Fruit fly (Drosophila melanogaster) whole organism, wandering third instar larva: Measurements from ENCODE around the gene 5-HT2A.

ENCODE experiments used
- Abd-B ChIP-seq: fragments of >200 bp; optimal IDR thresholded peaks from 2 replicates; lab custom pipeline; 2017; ENCODE audit warnings: missing biosample characterization, missing genetic modification characterization
- CG9705 ChIP-seq: fragments of 200-800 bp; sonication (Bioruptor generic); optimal IDR thresholded peaks from 2 replicates; lab custom pipeline; 2018; ENCODE audit warnings: missing biosample characterization, mild to moderate bottlenecking, missing genetic modification characterization
- CrebA ChIP-seq: fragments of 200-800 bp; sonication (Bioruptor generic); optimal IDR thresholded peaks from 2 replicates; lab custom pipeline; 2016; ENCODE audit warnings: missing biosample characterization, mild to moderate bottlenecking, missing genetic modification characterization, borderline replicate concordance
- Dif ChIP-seq: fragments of 200-275, 200-300 bp; sonication (Bioruptor generic); optimal IDR thresholded peaks from 2 replicates; lab custom pipeline; 2018; ENCODE audit warnings: missing biosample characterization, missing genetic modification characterization; ENCODE audit not compliant: partially characterized antibody
- GATAd ChIP-seq: sonication (Bioruptor generic); optimal IDR thresholded peaks from 2 replicates; lab custom pipeline; 2016; ENCODE audit warnings: missing biosample characterization, missing genetic modification characterization
- HLH106 ChIP-seq: fragments of 200-800 bp; optimal IDR thresholded peaks from 3 replicates; lab custom pipeline; 2019; ENCODE audit warnings: missing biosample characterization, mild to moderate bottlenecking, missing genetic modification characterization, moderate library complexity
- Hnf4 ChIP-seq: fragments of 200-800 bp; sonication (Bioruptor generic); optimal IDR thresholded peaks from 2 replicates; lab custom pipeline; 2016; ENCODE audit warnings: missing biosample characterization, mild to moderate bottlenecking, missing genetic modification characterization
- Hr78 ChIP-seq: fragments of >200 bp; optimal IDR thresholded peaks from 2 replicates; lab custom pipeline; 2017; ENCODE audit warnings: missing biosample characterization, missing genetic modification characterization
- Hr83 ChIP-seq: fragments of 200-300 bp; sonication (Bioruptor generic); optimal IDR thresholded peaks from 2 replicates; lab custom pipeline; 2016; ENCODE audit warnings: missing biosample characterization, mild to moderate bottlenecking, missing genetic modification characterization, moderate library complexity; ENCODE audit not compliant: poor library complexity, severe bottlenecking
- Jra ChIP-seq: sonication (Bioruptor generic); optimal IDR thresholded peaks from 2 replicates; lab custom pipeline; 2016; ENCODE audit warnings: missing biosample characterization, missing genetic modification characterization
- Mio ChIP-seq: sonication (Bioruptor generic); optimal IDR thresholded peaks from 2 replicates; lab custom pipeline; 2016; ENCODE audit warnings: missing biosample characterization, missing genetic modification characterization
- Myc ChIP-seq: fragments of >200 bp; optimal IDR thresholded peaks from 2 replicates; lab custom pipeline; 2017
- N ChIP-seq: fragments of >200 bp; optimal IDR thresholded peaks from 2 replicates; lab custom pipeline; 2018; ENCODE audit warnings: missing biosample characterization, missing external identifiers, missing genetic modification characterization
- OdsH ChIP-seq: fragments of 200-800 bp; sonication (Bioruptor generic); optimal IDR thresholded peaks from 2 replicates; lab custom pipeline; 2016; ENCODE audit warnings: missing biosample characterization, mild to moderate bottlenecking, missing genetic modification characterization
- Rel ChIP-seq, 2 experiments: fragments of 200-800 bp; sonication (Bioruptor generic) in 1 of 2; optimal IDR thresholded peaks; 2 replicates in 1 of 2; 3 replicates in 1 of 2; lab custom pipeline; 2016 to 2019; ENCODE audit warnings: mild to moderate bottlenecking in 2 of 2, missing biosample characterization in 2 of 2, missing genetic modification characterization in 2 of 2, moderate library complexity in 1 of 2
- Sp1 ChIP-seq: fragments of 200-800 bp; sonication (Bioruptor generic); optimal IDR thresholded peaks from 3 replicates; lab custom pipeline; 2019; ENCODE audit warnings: missing biosample characterization, mild to moderate bottlenecking, missing genetic modification characterization, moderate library complexity
- Vsx2 ChIP-seq: fragments of 200-300, 225-300 bp; sonication (Bioruptor generic); optimal IDR thresholded peaks from 2 replicates; lab custom pipeline; 2018; ENCODE audit warnings: missing biosample characterization, missing genetic modification characterization; ENCODE audit not compliant: partially characterized antibody
- br ChIP-seq: fragments of 200-800 bp; sonication (Bioruptor generic); optimal IDR thresholded peaks from 2 replicates; lab custom pipeline; 2016; ENCODE audit warnings: missing biosample characterization, missing genetic modification characterization
- brk ChIP-seq: fragments of 200-800 bp; sonication (Bioruptor generic); optimal IDR thresholded peaks from 2 replicates; lab custom pipeline; 2016; ENCODE audit warnings: missing biosample characterization, mild to moderate bottlenecking, missing genetic modification characterization
- dl ChIP-seq, 2 experiments: fragments of 175-275, 200-275 bp in 1 of 2; fragments of 200-275 bp in 1 of 2; sonication (Bioruptor generic); optimal IDR thresholded peaks; lab custom pipeline; 2018; ENCODE audit warnings: mild to moderate bottlenecking in 2 of 2, missing biosample characterization in 2 of 2, missing genetic modification characterization in 2 of 2, moderate library complexity in 2 of 2; ENCODE audit not compliant: partially characterized antibody in 2 of 2, insufficient read depth in 1 of 2
- dmrt93B ChIP-seq: fragments of 200-800 bp; sonication (Bioruptor generic); optimal IDR thresholded peaks from 2 replicates; lab custom pipeline; 2018; ENCODE audit warnings: missing biosample characterization, mild to moderate bottlenecking, missing genetic modification characterization
- dsf ChIP-seq: sonication (Bioruptor generic); optimal IDR thresholded peaks from 2 replicates; lab custom pipeline; 2016; ENCODE audit warnings: missing biosample characterization, missing genetic modification characterization, borderline replicate concordance
- ey ChIP-seq: fragments of 200-800 bp; sonication (Bioruptor generic); optimal IDR thresholded peaks from 2 replicates; lab custom pipeline; 2016; ENCODE audit warnings: missing biosample characterization, missing genetic modification characterization
- foxo ChIP-seq, 2 experiments: fragments of 200-800 bp; sonication (Bioruptor generic); optimal IDR thresholded peaks; 2 replicates in 1 of 2; 3 replicates in 1 of 2; lab custom pipeline; 2016 to 2017; ENCODE audit warnings: missing biosample characterization in 2 of 2, missing genetic modification characterization in 2 of 2
- fru ChIP-seq: fragments of 200-800 bp; sonication (Bioruptor generic); optimal IDR thresholded peaks from 3 replicates; lab custom pipeline; 2016; ENCODE audit warnings: missing biosample characterization, mild to moderate bottlenecking, missing genetic modification characterization
- h ChIP-seq: fragments of 200-800 bp; sonication (Bioruptor generic); optimal IDR thresholded peaks from 3 replicates; lab custom pipeline; 2016; ENCODE audit warnings: missing biosample characterization, mild to moderate bottlenecking, missing genetic modification characterization
- jim ChIP-seq: fragments of 175-275, 200-325 bp; sonication (Bioruptor generic); optimal IDR thresholded peaks from 2 replicates; lab custom pipeline; 2016; ENCODE audit warnings: missing biosample characterization, mild to moderate bottlenecking, missing genetic modification characterization
- pan ChIP-seq: fragments of >200 bp; optimal IDR thresholded peaks from 2 replicates; lab custom pipeline; 2017
- psq ChIP-seq: fragments of 200-800 bp; sonication (Bioruptor generic); optimal IDR thresholded peaks from 3 replicates; lab custom pipeline; 2017; ENCODE audit warnings: missing biosample characterization, mild to moderate bottlenecking, missing genetic modification characterization, moderate library complexity
- rgr ChIP-seq: fragments of 200-800 bp; sonication (Bioruptor generic); optimal IDR thresholded peaks from 3 replicates; lab custom pipeline; 2016; ENCODE audit warnings: missing biosample characterization, mild to moderate bottlenecking, missing genetic modification characterization
- sage ChIP-seq: fragments of 200-800 bp; sonication (Bioruptor generic); optimal IDR thresholded peaks from 2 replicates; lab custom pipeline; 2016; ENCODE audit warnings: missing biosample characterization, mild to moderate bottlenecking, missing genetic modification characterization
- tai ChIP-seq: sonication (Bioruptor generic); optimal IDR thresholded peaks from 2 replicates; lab custom pipeline; 2016; ENCODE audit warnings: missing biosample characterization, missing genetic modification characterization
- usp ChIP-seq: fragments of >200 bp; optimal IDR thresholded peaks from 2 replicates; lab custom pipeline; 2017; ENCODE audit warnings: missing biosample characterization, missing genetic modification characterization
- woc ChIP-seq: sonication (Bioruptor generic); optimal IDR thresholded peaks from 2 replicates; lab custom pipeline; 2016; ENCODE audit warnings: missing biosample characterization, mild to moderate bottlenecking, missing genetic modification characterization

5-HT2A gene

DNA sequence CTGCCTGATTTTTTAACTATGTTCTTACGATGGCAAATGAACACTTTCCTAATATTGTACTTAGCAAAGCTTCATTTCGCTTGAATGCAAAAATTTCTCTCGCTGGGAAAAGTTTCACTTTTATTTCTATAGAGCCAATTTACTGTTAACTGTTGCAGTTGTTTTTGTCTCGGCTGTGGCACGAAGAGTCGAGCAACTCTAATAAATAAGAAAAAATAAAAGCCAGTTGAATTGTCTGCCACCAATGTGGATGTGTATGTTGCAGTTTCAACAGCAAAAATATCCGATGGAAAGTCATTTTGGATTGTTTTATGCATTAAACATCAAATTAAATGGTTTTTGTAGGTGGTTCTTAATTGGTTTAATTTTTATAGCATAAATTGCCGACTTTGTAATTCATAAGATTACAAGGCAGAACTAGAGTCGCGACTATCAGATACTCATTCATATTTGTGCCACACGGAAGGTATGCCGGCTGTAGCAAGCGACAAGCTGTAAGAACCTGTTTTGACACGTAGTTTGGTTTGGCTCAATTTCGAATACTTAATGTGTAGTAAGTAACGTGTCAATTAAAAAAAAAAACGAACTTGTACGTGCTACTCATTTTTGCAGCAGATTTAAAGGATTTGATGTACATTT is 53.5 kb downstream of the 5-HT2A start:
- TF ChIP-seq Vsx2 (GFP tag; lab: Kevin White, UChicago) (no peak), Jra (GFP tag; lab: Kevin White, UChicago) (no peak), Hr83 (GFP tag; lab: Kevin White, UChicago) (no peak)
- TF ChIP-seq, all 38 proteins: peak for 0

- TF ChIP-seq Vsx2 (GFP tag; lab: Kevin White, UChicago) (no peak), OdsH (peak; percentile 38), jim (GFP tag; lab: Kevin White, UChicago) (no peak), rgr (peak; percentile 33), Rel (GFP tag; optimal IDR thresholded peaks at IDR 0.05; lab: Kevin White, UChicago) (no peak), Rel (tag; optimal IDR thresholded peaks at IDR 0.05; lab: Kevin White, UChicago) (no peak), Dif (no peak), dmrt93B (GFP tag; lab: Kevin White, UChicago) (peak; percentile 42), Abd-B (GFP tag; lab: Kevin White, UChicago) (no peak), fru (peak; percentile 43), br (GFP tag; lab: Kevin White, UChicago) (peak; percentile 38), Mio (GFP tag; lab: Kevin White, UChicago) (no peak), sage (GFP tag; lab: Kevin White, UChicago) (peak; percentile 0), pan (lab: Kevin White, UChicago) (no peak), dsf (GFP tag; lab: Kevin White, UChicago) (no peak), Hr78 (GFP tag; lab: Kevin White, UChicago) (no peak), h (GFP tag; lab: Kevin White, UChicago) (peak; percentile 47), Hr83 (GFP tag; lab: Kevin White, UChicago) (no peak), foxo (GFP tag; optimal IDR thresholded peaks at IDR 0.05; lab: Kevin White, UChicago) (peak in 1 of 2 experiments; percentile 53), usp (GFP tag; lab: Kevin White, UChicago) (no peak), CG9705 (GFP tag; lab: Kevin White, UChicago) (peak; percentile 15), N (GFP tag; lab: Kevin White, UChicago) (no peak), tai (GFP tag; lab: Kevin White, UChicago) (peak; percentile 56), dl (GFP tag; optimal IDR thresholded peaks at IDR 0.05; lab: Kevin White, UChicago; ENCODE audit: insufficient read depth in 1 of 2, partially characterized antibody in 2 of 2) (peak in 1 of 2 experiments; percentile 24), woc (peak; percentile 62), Jra (GFP tag; lab: Kevin White, UChicago) (no peak), ey (GFP tag; lab: Kevin White, UChicago) (peak; percentile 60), GATAd (GFP tag; lab: Kevin White, UChicago) (no peak), HLH106 (tag; lab: Kevin White, UChicago) (peak; percentile 63), Sp1 (peak; percentile 68), psq (GFP tag; lab: Kevin White, UChicago) (peak; percentile 60), Hnf4 (GFP tag; lab: Kevin White, UChicago) (peak; percentile 35), CrebA (GFP tag; lab: Kevin White, UChicago) (no peak), brk (GFP tag; lab: Kevin White, UChicago) (no peak), Myc (lab: Kevin White, UChicago) (no peak)
Measured at dm6 chr3R:4667399-4668201, 54.9 kb downstream of the 5-HT2A start.
